Worm (Caenorhabditis elegans) whole organism, young adult: ENCODE measurements around the gene npr-22.
A peak's percentile ranks its signal among the peaks of the same experiment; 100 is the strongest.

Source experiments
- Y53F4B.3 ChIP-seq: fragments of 200-800 bp; sonication (Bioruptor generic); IDR thresholded peaks from 2 replicates; pipeline ENCODE4 v1.3.6; 2022; ENCODE audit warnings: missing genetic modification reagents, missing genetic modification characterization, missing compliant biosample characterization
- athp-1 ChIP-seq: sonication (generic microtip); optimal IDR thresholded peaks from 2 replicates; lab custom pipeline; 2017; ENCODE audit warnings: mild to moderate bottlenecking, missing genetic modification characterization, missing compliant biosample characterization
- him-1 ChIP-seq: sonication (generic microtip); optimal IDR thresholded peaks from 2 replicates; lab custom pipeline; 2016; ENCODE audit warnings: missing genotype, missing genetic modification reagents, missing genetic modification characterization, missing compliant biosample characterization
- let-607 ChIP-seq, 2 experiments: fragments of 200-800 bp in 1 of 2; sonication (Bioruptor generic) in 1 of 2; sonication (generic microtip) in 1 of 2; optimal IDR thresholded peaks; 2 replicates each; lab custom pipeline; 2016 to 2018; ENCODE audit warnings: mild to moderate bottlenecking in 2 of 2, missing compliant biosample characterization in 2 of 2, missing genetic modification characterization in 2 of 2, moderate library complexity in 2 of 2, missing genotype in 1 of 2
- madf-3 ChIP-seq: fragments of 200-800 bp; sonication (Bioruptor generic); IDR thresholded peaks from 2 replicates; pipeline ENCODE4 v1.3.6; 2022; ENCODE audit warnings: missing genetic modification reagents, missing genetic modification characterization, missing compliant biosample characterization
- pha-4 ChIP-seq: fragments of 150-350 bp; sonication (generic microtip); optimal IDR thresholded peaks from 2 replicates; lab custom pipeline; 2014; ENCODE audit warnings: missing biosample characterization, missing genetic modification reagents, missing genetic modification characterization
- snpc-4 ChIP-seq, 5 experiments: fragments of 150-350 bp in 1 of 5; sonication (generic microtip) in 4 of 5; optimal IDR thresholded peaks; 2 replicates each; lab custom pipeline; 2014 to 2018; ENCODE audit warnings: missing genetic modification characterization in 5 of 5, missing biosample characterization in 3 of 5, antibody characterized with exemption in 2 of 5, mild to moderate bottlenecking in 2 of 5, missing compliant biosample characterization in 2 of 5, missing genotype in 2 of 5, moderate library complexity in 2 of 5, missing genetic modification reagents in 1 of 5
- somi-1 ChIP-seq: fragments of 200-800 bp; sonication (Bioruptor generic); optimal IDR thresholded peaks from 2 replicates; lab custom pipeline; 2018; ENCODE audit warnings: mild to moderate bottlenecking, missing genetic modification characterization, missing compliant biosample characterization
- sptf-2 ChIP-seq: fragments of 200-800 bp; sonication (Bioruptor generic); optimal IDR thresholded peaks from 2 replicates; lab custom pipeline; 2018; ENCODE audit warnings: mild to moderate bottlenecking, missing genetic modification characterization, missing compliant biosample characterization
- tbx-9 ChIP-seq: sonication (generic microtip); optimal IDR thresholded peaks from 2 replicates; lab custom pipeline; 2016; ENCODE audit warnings: borderline replicate concordance, missing genetic modification characterization, inconsistent platforms, missing compliant biosample characterization
- unc-62 ChIP-seq: fragments of 150-350 bp; optimal IDR thresholded peaks from 2 replicates; lab custom pipeline; 2014; ENCODE audit warnings: missing biosample characterization, missing genetic modification reagents, missing genetic modification characterization
- ztf-22 ChIP-seq: fragments of 200-800 bp; sonication (Bioruptor generic); optimal IDR thresholded peaks from 2 replicates; lab custom pipeline; 2018; ENCODE audit warnings: mild to moderate bottlenecking, missing genetic modification characterization, moderate library complexity, missing compliant biosample characterization
- ztf-3 ChIP-seq: fragments of 200-800 bp; sonication (Bioruptor generic); optimal IDR thresholded peaks from 2 replicates; lab custom pipeline; 2018; ENCODE audit warnings: mild to moderate bottlenecking, missing genetic modification characterization, missing compliant biosample characterization

DNA sequence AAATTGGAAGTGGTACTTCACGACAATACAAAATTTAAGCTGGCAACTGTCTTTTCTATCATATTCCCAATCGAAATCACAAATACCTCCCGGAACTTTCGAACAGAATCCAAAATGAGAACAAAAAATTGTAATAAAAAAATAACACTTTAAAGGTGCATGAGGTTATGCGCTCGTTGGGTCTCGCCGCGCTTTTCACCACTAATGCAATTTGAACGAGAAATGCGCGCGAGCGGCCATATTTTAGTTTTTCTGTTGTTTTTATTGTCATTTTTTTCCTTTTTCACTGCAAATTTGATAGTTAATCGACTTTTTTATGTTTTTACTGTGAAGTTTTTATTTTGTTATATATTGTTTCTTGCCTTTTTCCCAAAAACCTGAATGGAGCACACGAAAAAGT lies 48.2 kb upstream of the npr-22 start, which contains the start of gene mes-6:
- TF ChIP-seq madf-3 (GFP tag; lab: Robert Waterston, UW) (no peak), Y53F4B.3 (GFP tag; lab: Robert Waterston, UW) (no peak), athp-1 (no peak), tbx-9 (tag; lab: Kevin White, UChicago) (no peak), ztf-3 (GFP tag; lab: Kevin White, UChicago) (no peak), snpc-4 (GFP tag; optimal IDR thresholded peaks at IDR 0.05; lab: Kevin White, UChicago) (no peak), snpc-4 (tag; optimal IDR thresholded peaks at IDR 0.05; lab: Kevin White, UChicago) (peak in 1 of 4 experiments; percentile 71), unc-62 (no peak), somi-1 (GFP tag; lab: Kevin White, UChicago) (no peak), ztf-22 (no peak), sptf-2 (GFP tag; lab: Kevin White, UChicago) (no peak), pha-4 (tag; lab: Kevin White, UChicago) (no peak), him-1 (tag; lab: Kevin White, UChicago) (no peak), let-607 (tag; optimal IDR thresholded peaks at IDR 0.05; lab: Kevin White, UChicago) (no peak)
